Worm (Caenorhabditis elegans) whole organism, L3 larva: ENCODE measurements around the gene H23N18.5.

Experiments used
- ceh-16 ChIP-seq: sonication (generic microtip); optimal IDR thresholded peaks from 2 replicates; lab custom pipeline; 2017; ENCODE audit warnings: missing biosample characterization, missing genetic modification characterization
- fos-1 ChIP-seq: fragments of 150-350 bp; optimal IDR thresholded peaks from 2 replicates; lab custom pipeline; 2014; ENCODE audit warnings: missing biosample characterization, missing genetic modification characterization
- nhr-28 ChIP-seq: fragments of 150-350 bp; optimal IDR thresholded peaks from 2 replicates; lab custom pipeline; 2014; ENCODE audit warnings: missing biosample characterization, missing genetic modification characterization
- sea-2 ChIP-seq: fragments of 150-350 bp; sonication (generic microtip); optimal IDR thresholded peaks from 4 replicates; lab custom pipeline; 2014; ENCODE audit warnings: missing biosample characterization, missing genetic modification reagents, missing genetic modification characterization

- TF ChIP-seq ceh-16 (tag; lab: Kevin White, UChicago), result no peak
- TF ChIP-seq nhr-28, result no peak
- TF ChIP-seq fos-1, result no peak
- TF ChIP-seq sea-2 (GFP tag; lab: Kevin White, UChicago), result no peak
Observed at ce11 chrV:4934406-4934805, 22.2 kb upstream of the H23N18.5 start, which contains the start of gene catp-2.
